Worm (Caenorhabditis elegans) whole organism, late embryonic: ENCODE measurements around the gene Y69H2.9.

Experiments used
- C08G9.2 ChIP-seq: sonication (generic microtip); optimal IDR thresholded peaks from 2 replicates; lab custom pipeline; 2016; ENCODE audit warnings: mild to moderate bottlenecking, missing genetic modification characterization, moderate library complexity, missing compliant biosample characterization
- F13H6.1 ChIP-seq: sonication (generic microtip); optimal IDR thresholded peaks from 2 replicates; lab custom pipeline; 2016; ENCODE audit warnings: missing genetic modification characterization, missing compliant biosample characterization
- K02D7.2 ChIP-seq: sonication (generic microtip); optimal IDR thresholded peaks from 2 replicates; lab custom pipeline; 2017; ENCODE audit warnings: mild to moderate bottlenecking, missing genetic modification characterization, missing compliant biosample characterization
- K09A11.1 ChIP-seq: sonication (generic microtip); optimal IDR thresholded peaks from 2 replicates; lab custom pipeline; 2017; ENCODE audit warnings: antibody characterized with exemption, mild to moderate bottlenecking, missing genetic modification characterization, missing compliant biosample characterization; ENCODE audit not compliant: insufficient read depth
- ahr-1 ChIP-seq: sonication (generic microtip); optimal IDR thresholded peaks from 2 replicates; lab custom pipeline; 2016; ENCODE audit warnings: missing genetic modification characterization, missing compliant biosample characterization
- ceh-14 ChIP-seq: sonication (generic microtip); optimal IDR thresholded peaks from 2 replicates; lab custom pipeline; 2016; ENCODE audit warnings: missing genotype, missing genetic modification characterization, missing compliant biosample characterization
- ceh-19 ChIP-seq: fragments of 200-800 bp; sonication (Bioruptor generic); optimal IDR thresholded peaks from 2 replicates; lab custom pipeline; 2018; ENCODE audit warnings: mild to moderate bottlenecking, missing genetic modification characterization, missing compliant biosample characterization
- ceh-2 ChIP-seq: sonication (generic microtip); optimal IDR thresholded peaks from 2 replicates; lab custom pipeline; 2016; ENCODE audit warnings: missing genotype, missing genetic modification characterization, missing compliant biosample characterization
- ceh-22 ChIP-seq: sonication (generic microtip); optimal IDR thresholded peaks from 2 replicates; lab custom pipeline; 2017; ENCODE audit warnings: missing biosample characterization, missing genetic modification characterization
- ceh-24 ChIP-seq: sonication (generic microtip); optimal IDR thresholded peaks from 2 replicates; lab custom pipeline; 2016; ENCODE audit warnings: mild to moderate bottlenecking, missing genetic modification characterization, missing compliant biosample characterization
- ceh-31 ChIP-seq: sonication (generic microtip); optimal IDR thresholded peaks from 2 replicates; lab custom pipeline; 2016; ENCODE audit warnings: missing genetic modification characterization, missing compliant biosample characterization
- ceh-34 ChIP-seq: sonication (generic microtip); optimal IDR thresholded peaks from 2 replicates; lab custom pipeline; 2016; ENCODE audit warnings: mild to moderate bottlenecking, missing genetic modification characterization, missing compliant biosample characterization
- ceh-45 ChIP-seq: fragments of 200-800 bp; sonication (Bioruptor generic); IDR thresholded peaks from 2 replicates; pipeline ENCODE4 v1.3.6; 2022; ENCODE audit warnings: missing genetic modification reagents, missing genetic modification characterization, missing compliant biosample characterization
- ceh-9 ChIP-seq: sonication (generic microtip); optimal IDR thresholded peaks from 2 replicates; lab custom pipeline; 2016; ENCODE audit warnings: mild to moderate bottlenecking, missing genetic modification characterization, inconsistent platforms, missing compliant biosample characterization
- che-1 ChIP-seq: sonication (generic microtip); optimal IDR thresholded peaks from 2 replicates; lab custom pipeline; 2016; ENCODE audit warnings: mild to moderate bottlenecking, missing genetic modification characterization, missing compliant biosample characterization
- dmd-4 ChIP-seq: sonication (generic microtip); optimal IDR thresholded peaks from 2 replicates; lab custom pipeline; 2016; ENCODE audit warnings: borderline replicate concordance, missing genetic modification characterization, missing compliant biosample characterization
- ets-4 ChIP-seq: sonication (generic microtip); optimal IDR thresholded peaks from 2 replicates; lab custom pipeline; 2016; ENCODE audit warnings: missing genetic modification characterization, missing compliant biosample characterization
- hlh-13 ChIP-seq: fragments of 200-800 bp; sonication (Bioruptor generic); optimal IDR thresholded peaks from 2 replicates; lab custom pipeline; 2018; ENCODE audit warnings: mild to moderate bottlenecking, missing genetic modification characterization, missing compliant biosample characterization
- hlh-15 ChIP-seq: sonication (generic microtip); optimal IDR thresholded peaks from 2 replicates; lab custom pipeline; 2016; ENCODE audit warnings: missing genetic modification characterization, missing compliant biosample characterization
- hlh-6 ChIP-seq: sonication (generic microtip); optimal IDR thresholded peaks from 2 replicates; lab custom pipeline; 2016; ENCODE audit warnings: missing genotype, missing genetic modification characterization, missing compliant biosample characterization
- lim-6 ChIP-seq: sonication (generic microtip); optimal IDR thresholded peaks from 2 replicates; lab custom pipeline; 2016; ENCODE audit warnings: missing genetic modification characterization, missing compliant biosample characterization
- lin-11 ChIP-seq: fragments of 200-800 bp; sonication (Bioruptor generic); optimal IDR thresholded peaks from 2 replicates; lab custom pipeline; 2018; ENCODE audit warnings: mild to moderate bottlenecking, missing genetic modification characterization, missing compliant biosample characterization
- mec-3 ChIP-seq: sonication (generic microtip); optimal IDR thresholded peaks from 2 replicates; lab custom pipeline; 2016; ENCODE audit warnings: borderline replicate concordance, missing genetic modification characterization, missing compliant biosample characterization
- nfya-1 ChIP-seq: sonication (generic microtip); optimal IDR thresholded peaks from 2 replicates; lab custom pipeline; 2017; ENCODE audit warnings: missing genetic modification characterization, mild to moderate bottlenecking, missing compliant biosample characterization, antibody characterized with exemption, moderate library complexity
- nhr-11 ChIP-seq: fragments of 150-350 bp; optimal IDR thresholded peaks from 2 replicates; lab custom pipeline; 2014; ENCODE audit warnings: missing biosample characterization, missing genetic modification characterization
- npax-4 ChIP-seq: sonication (generic microtip); optimal IDR thresholded peaks from 2 replicates; lab custom pipeline; 2016; ENCODE audit warnings: missing genetic modification characterization, missing compliant biosample characterization
- odd-2 ChIP-seq: sonication (generic microtip); optimal IDR thresholded peaks from 2 replicates; lab custom pipeline; 2017; ENCODE audit warnings: antibody characterized with exemption, mild to moderate bottlenecking, missing genetic modification characterization, missing compliant biosample characterization
- pag-3 ChIP-seq: sonication (generic microtip); optimal IDR thresholded peaks from 2 replicates; lab custom pipeline; 2016; ENCODE audit warnings: missing compliant biosample characterization, missing genetic modification characterization, borderline replicate concordance
- pat-9 ChIP-seq: fragments of 200-800 bp; sonication (Bioruptor generic); optimal IDR thresholded peaks from 2 replicates; lab custom pipeline; 2018; ENCODE audit warnings: mild to moderate bottlenecking, missing genetic modification characterization, moderate library complexity, missing compliant biosample characterization
- pha-4 ChIP-seq: fragments of 150-350 bp; optimal IDR thresholded peaks from 2 replicates; lab custom pipeline; 2018; ENCODE audit warnings: missing biosample characterization, missing genetic modification reagents, missing genetic modification characterization
- ref-2 ChIP-seq: sonication (generic microtip); optimal IDR thresholded peaks from 2 replicates; lab custom pipeline; 2016; ENCODE audit warnings: missing genetic modification characterization, missing compliant biosample characterization
- sdc-2 ChIP-seq: sonication (generic microtip); optimal IDR thresholded peaks from 2 replicates; lab custom pipeline; 2016; ENCODE audit warnings: missing genotype, missing genetic modification characterization, missing compliant biosample characterization
- sox-2 ChIP-seq: fragments of 200-800 bp; sonication (Bioruptor generic); IDR thresholded peaks from 2 replicates; pipeline ENCODE4 v1.3.6; 2022; ENCODE audit warnings: missing genetic modification reagents, missing genetic modification characterization, missing compliant biosample characterization
- syd-9 ChIP-seq: sonication (generic microtip); optimal IDR thresholded peaks from 2 replicates; lab custom pipeline; 2016; ENCODE audit warnings: mild to moderate bottlenecking, missing genetic modification characterization, moderate library complexity, missing compliant biosample characterization
- unc-3 ChIP-seq, 2 experiments: fragments of 200-800 bp in 1 of 2; sonication (Bioruptor generic) in 1 of 2; sonication (generic microtip) in 1 of 2; conservative IDR thresholded peaks in 1 of 2; optimal IDR thresholded peaks in 1 of 2; 2 replicates each; pipeline versions ENCODE4 v1.3.6 to Lab custom; 2016 to 2022; ENCODE audit warnings: missing compliant biosample characterization in 2 of 2, missing genetic modification characterization in 2 of 2, missing genetic modification reagents in 1 of 2
- unc-42 ChIP-seq: sonication (generic microtip); optimal IDR thresholded peaks from 2 replicates; lab custom pipeline; 2016; ENCODE audit warnings: missing genotype, missing genetic modification characterization, missing compliant biosample characterization
- unc-55 ChIP-seq: sonication (generic microtip); optimal IDR thresholded peaks from 2 replicates; lab custom pipeline; 2017; ENCODE audit warnings: missing biosample characterization, missing genetic modification reagents, missing genetic modification characterization
- zip-5 ChIP-seq: sonication (generic microtip); optimal IDR thresholded peaks from 2 replicates; lab custom pipeline; 2016; ENCODE audit warnings: missing genetic modification characterization, missing compliant biosample characterization

Y69H2.9 gene

DNA sequence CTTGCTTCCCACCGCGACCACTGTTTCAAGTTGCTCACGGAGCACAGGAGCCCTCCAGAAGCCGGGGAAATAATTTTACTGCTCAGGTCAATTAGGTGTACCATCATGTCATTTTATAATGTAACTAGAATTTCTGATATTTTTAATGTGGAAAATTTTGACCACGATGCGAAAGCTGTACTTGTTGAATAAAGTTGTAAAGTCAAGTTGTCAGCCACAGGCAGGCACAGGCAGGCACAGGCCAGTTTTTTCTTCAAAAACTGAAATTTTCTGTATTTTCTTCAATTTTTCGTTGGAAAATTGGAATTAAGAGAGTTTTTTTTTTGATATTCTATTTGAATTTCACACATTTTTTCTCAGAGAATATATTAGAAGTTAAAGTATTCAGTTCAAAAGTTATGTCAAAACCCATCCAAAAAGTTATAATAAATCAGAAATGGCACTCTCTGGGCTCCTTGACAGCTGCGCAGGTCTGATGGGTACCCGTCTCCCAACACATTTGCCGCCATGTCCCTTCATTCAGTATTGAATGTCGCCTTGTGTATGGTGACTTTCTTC, 4.8 kb downstream of the Y69H2.9 start, which contains the start of gene Y17D7C.1:
TSS of gene Y17D7C.1 (plus strand) at position 508 of the 558 bp plus-strand sequence.
- no peak for TF ChIP-seq K02D7.2 (tag; lab: Kevin White, UChicago)
- no peak for TF ChIP-seq ceh-14 (tag; lab: Kevin White, UChicago)
- TF ChIP-seq pag-3 (tag; lab: Kevin White, UChicago): no peak
- TF ChIP-seq unc-55: no peak

DNA sequence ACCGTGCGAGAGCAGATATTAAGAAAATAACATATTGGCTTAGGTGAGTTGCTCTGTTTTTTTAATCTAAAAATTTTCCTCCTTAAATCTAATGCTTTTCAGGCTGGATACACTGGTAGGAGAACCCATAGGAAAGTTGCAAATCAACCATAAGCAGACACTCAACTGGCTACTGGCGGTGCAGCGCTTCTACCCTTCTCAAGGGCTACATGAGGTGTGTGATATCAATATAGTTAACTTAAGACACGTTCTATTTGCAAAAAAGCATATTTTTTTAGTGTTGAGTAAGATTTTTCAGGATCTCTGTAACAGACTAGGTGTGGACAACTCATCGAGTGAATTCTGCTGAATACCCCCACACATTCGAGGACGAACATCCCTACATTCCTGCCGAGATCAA, 6.7 kb downstream of the Y69H2.9 start:
- no peak for TF ChIP-seq ceh-24 (tag; lab: Kevin White, UChicago)
- no peak for TF ChIP-seq ceh-22
- no peak for TF ChIP-seq hlh-13
- TF ChIP-seq npax-4: no peak
- TF ChIP-seq nhr-11: no peak
- TF ChIP-seq sdc-2: no peak
- TF ChIP-seq ceh-9 (tag; lab: Kevin White, UChicago): no peak

DNA sequence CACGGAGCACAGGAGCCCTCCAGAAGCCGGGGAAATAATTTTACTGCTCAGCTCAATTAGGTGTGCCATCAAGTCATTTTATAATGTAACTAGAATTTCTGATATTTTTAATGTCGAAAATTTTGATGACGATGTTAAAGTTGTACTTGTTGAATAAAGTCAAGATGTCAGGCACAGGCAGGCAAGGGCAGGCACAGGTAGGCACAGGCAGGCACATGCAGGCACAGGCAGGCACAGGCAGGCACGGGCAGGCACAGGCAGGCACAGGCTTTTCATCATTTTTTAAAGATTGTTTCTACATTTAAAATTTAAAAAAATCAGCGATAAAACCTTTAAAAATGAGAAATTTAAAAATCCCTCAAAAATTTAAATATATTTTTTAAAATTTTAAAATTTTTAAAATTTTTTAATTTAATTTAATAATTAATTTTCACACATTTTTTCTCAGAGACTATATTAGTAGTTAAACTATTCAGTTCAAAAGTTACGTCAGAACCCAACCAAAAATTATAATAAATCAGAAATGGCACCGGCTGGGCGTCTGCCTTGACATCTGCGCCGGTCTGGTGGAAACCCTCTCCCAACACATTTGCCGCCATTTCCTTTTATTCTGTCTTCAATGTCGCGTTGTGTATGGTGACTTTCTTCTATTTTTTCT, 8.0 kb downstream of the Y69H2.9 start, which contains the start of gene Y17D7C.6:
TSS of gene Y17D7C.6 (plus strand) at position 608 of the 658 bp plus-strand sequence.
- TF ChIP-seq sox-2 (GFP tag; lab: Robert Waterston, UW) (no peak), ceh-19 (GFP tag; lab: Kevin White, UChicago) (peak; percentile 15)

DNA sequence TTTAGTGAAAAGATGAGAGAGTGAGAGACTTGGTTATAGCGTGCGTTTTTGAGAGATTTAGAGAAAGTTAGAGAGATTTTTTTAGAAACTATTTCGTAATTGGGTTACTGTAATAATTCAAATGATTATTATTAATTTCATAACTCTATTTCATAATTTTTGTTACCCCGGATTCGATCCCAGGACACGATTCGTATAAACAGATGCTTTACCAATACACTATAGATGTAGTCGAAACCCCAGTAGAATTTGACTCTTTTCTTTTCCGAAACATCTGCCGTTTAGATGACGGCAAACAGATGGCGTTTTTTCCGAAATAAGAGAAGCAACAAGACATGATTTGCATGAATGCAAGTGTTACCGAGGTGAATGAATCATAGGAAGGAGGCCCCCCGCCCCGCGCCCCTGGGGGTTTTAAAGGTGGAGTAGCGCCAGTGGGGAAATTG, 8.7 kb downstream of the Y69H2.9 start:
- peak; percentile 12 for TF ChIP-seq ceh-19 (GFP tag; lab: Kevin White, UChicago)
- TF ChIP-seq syd-9 (tag; lab: Kevin White, UChicago): peak; percentile 7
- TF ChIP-seq unc-3 (GFP tag; conservative IDR thresholded peaks at IDR 0.05; lab: Robert Waterston, UW): no peak
- peak; percentile 9 for TF ChIP-seq unc-3 (tag; optimal IDR thresholded peaks at IDR 0.05; lab: Kevin White, UChicago)
- no peak for TF ChIP-seq C08G9.2
- no peak for TF ChIP-seq unc-42 (tag; lab: Kevin White, UChicago)
- TF ChIP-seq K09A11.1 (tag; lab: Kevin White, UChicago): peak; percentile 16
- no peak for TF ChIP-seq ceh-34 (tag; lab: Kevin White, UChicago)
- no peak for TF ChIP-seq ahr-1
- peak; percentile 45 for TF ChIP-seq ref-2 (tag; lab: Kevin White, UChicago)
- no peak for TF ChIP-seq che-1 (tag; lab: Kevin White, UChicago)
- no peak for TF ChIP-seq sox-2 (GFP tag; lab: Robert Waterston, UW)
- peak; percentile 58 for TF ChIP-seq nfya-1
- no peak for TF ChIP-seq lim-6 (tag; lab: Kevin White, UChicago)
- TF ChIP-seq hlh-6 (tag; lab: Kevin White, UChicago): no peak
- TF ChIP-seq dmd-4 (tag; lab: Kevin White, UChicago): peak; percentile 69
- TF ChIP-seq zip-5 (tag; lab: Kevin White, UChicago): peak; percentile 14
- peak; percentile 39 for TF ChIP-seq ceh-31 (tag; lab: Kevin White, UChicago)
- no peak for TF ChIP-seq pha-4 (tag; lab: Kevin White, UChicago)
- TF ChIP-seq mec-3 (tag; lab: Kevin White, UChicago): no peak

DNA sequence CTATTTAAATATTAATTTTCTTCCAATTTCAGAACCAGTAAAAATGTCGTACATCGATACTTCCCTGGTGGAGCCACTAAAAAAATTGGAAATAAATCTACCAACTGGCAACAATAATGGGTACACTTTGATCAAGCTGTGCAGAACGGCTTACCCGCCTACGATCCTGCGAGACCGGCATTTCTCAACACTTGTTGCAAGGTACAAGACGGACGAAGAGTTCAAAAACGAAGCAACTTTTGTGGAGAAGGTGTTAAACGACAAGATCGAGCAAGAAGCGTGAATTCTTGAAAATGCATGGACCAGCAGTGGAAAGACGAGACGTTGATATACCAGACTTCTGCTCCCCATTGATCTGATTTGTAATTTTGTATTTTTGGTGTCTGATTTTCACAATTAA, 10.0 kb downstream of the Y69H2.9 start:
- no peak for TF ChIP-seq nfya-1
- TF ChIP-seq che-1 (tag; lab: Kevin White, UChicago): no peak
- no peak for TF ChIP-seq ceh-22
- TF ChIP-seq ceh-2 (tag; lab: Kevin White, UChicago): no peak
- no peak for TF ChIP-seq ceh-45
- TF ChIP-seq pat-9: no peak
- TF ChIP-seq lin-11 (tag; lab: Kevin White, UChicago): no peak
- TF ChIP-seq ets-4 (tag; lab: Kevin White, UChicago): no peak
- TF ChIP-seq ceh-24 (tag; lab: Kevin White, UChicago): no peak
- TF ChIP-seq hlh-15: no peak
- TF ChIP-seq F13H6.1: no peak
- TF ChIP-seq odd-2 (tag; lab: Kevin White, UChicago): no peak
- no peak for TF ChIP-seq zip-5 (tag; lab: Kevin White, UChicago)
- TF ChIP-seq, all 69 proteins: peak for 0
